Worm (Caenorhabditis elegans): ENCODE measurements around the gene arf-1.

Gene arf-1

DNA sequence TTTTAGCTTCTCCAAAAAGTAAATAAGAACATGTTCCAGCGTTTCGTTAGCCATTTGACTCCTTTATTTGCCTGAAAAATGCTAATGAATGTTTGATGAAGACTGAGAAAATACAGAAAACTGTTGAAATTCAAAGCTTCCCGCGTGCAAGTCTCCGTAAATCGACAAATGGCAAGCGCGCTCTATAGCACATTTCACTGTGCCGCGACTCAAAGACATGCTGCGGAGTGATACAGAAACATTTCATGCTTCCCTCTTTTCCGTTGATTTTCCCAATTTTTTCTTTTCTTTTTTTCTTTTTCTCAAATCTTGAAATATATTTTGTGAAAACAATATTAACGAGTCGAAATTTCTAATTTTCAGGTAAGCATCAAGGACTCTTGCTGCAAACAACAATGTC lies 35.8 kb upstream of the arf-1 start, which contains the start of the genes ska-3 and rps-12 (continued):
- peak; percentile 98 for TF ChIP-seq mes-2 (tag; optimal IDR thresholded peaks at IDR 0.05; ENCODE audit: poor library complexity, severe bottlenecking)
- peak; percentile 89 for TF ChIP-seq egl-43 (GFP tag; IDR thresholded peaks at IDR 0.05)
- TF ChIP-seq hmg-1.1 (GFP tag; IDR thresholded peaks at IDR 0.05) = peak; percentile 98
- peak; percentile 88 for TF ChIP-seq zip-2 (tag; optimal IDR thresholded peaks at IDR 0.05)
- TF ChIP-seq nhr-76 (tag; optimal IDR thresholded peaks at IDR 0.05) = peak; percentile 75
- peak; percentile 48 for TF ChIP-seq Y5F2A.4 (GFP tag; optimal IDR thresholded peaks at IDR 0.05)
- TF ChIP-seq nhr-102 (tag; optimal IDR thresholded peaks at IDR 0.05) = peak; percentile 96
- peak; percentile 100 for TF ChIP-seq dve-1 (tag; optimal IDR thresholded peaks at IDR 0.05; ENCODE audit: insufficient read depth)
- TF ChIP-seq nhr-10 (tag; optimal IDR thresholded peaks at IDR 0.05) = peak; percentile 65
- peak; percentile 94 for TF ChIP-seq spr-3 (GFP tag; optimal IDR thresholded peaks at IDR 0.05)
- no peak for TF ChIP-seq nhr-111 (GFP tag; optimal IDR thresholded peaks at IDR 0.05)
- TF ChIP-seq ztf-11 (tag; optimal IDR thresholded peaks at IDR 0.05) = peak; percentile 44
- TF ChIP-seq lin-15B (tag; optimal IDR thresholded peaks at IDR 0.05) = peak; percentile 97
- peak; percentile 99 for TF ChIP-seq nhr-6 (tag; optimal IDR thresholded peaks at IDR 0.05)
- TF ChIP-seq hlh-30 (tag; optimal IDR thresholded peaks at IDR 0.05; ENCODE audit: insufficient read depth) = peak; percentile 98
- TF ChIP-seq ceh-44 (GFP tag; IDR thresholded peaks at IDR 0.05) = no peak
- peak; percentile 90 to 97 for TF ChIP-seq mdl-1 (tag; optimal IDR thresholded peaks at IDR 0.05)
- peak; percentile 94 for TF ChIP-seq pha-4 (GFP tag; IDR thresholded peaks at IDR 0.05)
- peak; percentile 99 for TF ChIP-seq pha-4 (tag; optimal IDR thresholded peaks at IDR 0.05)
- TF ChIP-seq ztf-7 (tag; optimal IDR thresholded peaks at IDR 0.05) = peak; percentile 93
- peak; percentile 94 for TF ChIP-seq D1046.2 (GFP tag; IDR thresholded peaks at IDR 0.05)
- peak; percentile 49 to 92 for TF ChIP-seq hif-1 (tag; optimal IDR thresholded peaks at IDR 0.05)
- TF ChIP-seq nhr-25 (tag; optimal IDR thresholded peaks at IDR 0.05; ENCODE audit: borderline replicate concordance, insufficient read depth) = peak; percentile 97
- no peak for TF ChIP-seq unc-39 (tag; optimal IDR thresholded peaks at IDR 0.05)
- TF ChIP-seq sdz-12 (GFP tag; optimal IDR thresholded peaks at IDR 0.05) = peak; percentile 11
- peak; percentile 89 for TF ChIP-seq lin-29 (GFP tag; IDR thresholded peaks at IDR 0.05)
- no peak for TF ChIP-seq zip-11 (GFP tag; IDR thresholded peaks at IDR 0.05)
- no peak for TF ChIP-seq ceh-62 (tag; optimal IDR thresholded peaks at IDR 0.05)
- TF ChIP-seq madf-9 (GFP tag; conservative IDR thresholded peaks at IDR 0.05) = peak; percentile 93

DNA sequence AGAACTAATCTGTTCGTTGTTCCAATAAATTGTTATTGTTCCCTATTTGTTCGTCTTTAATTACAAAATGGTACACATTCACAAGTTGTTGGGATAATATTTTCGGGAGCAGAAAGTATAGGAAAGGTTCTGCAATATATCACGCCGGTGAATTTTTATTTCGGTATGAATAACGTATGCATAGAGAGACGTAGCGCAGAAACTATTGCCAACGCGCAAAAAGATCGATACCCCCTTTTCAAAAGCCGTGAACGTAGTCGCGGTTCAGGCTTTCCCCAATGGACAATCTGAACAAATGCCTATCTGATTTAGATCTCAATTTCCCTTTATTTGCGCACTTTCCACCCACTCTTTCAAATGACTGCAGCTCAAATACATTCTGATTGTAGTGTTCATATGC lies 34.5 kb upstream of the arf-1 start, which contains the start of gene pst-2:
TSS of gene pst-2 (plus strand) at position 293 of the 400 bp plus-strand sequence.
- TF ChIP-seq unc-130 (GFP tag; optimal IDR thresholded peaks at IDR 0.05) (peak; percentile 19), snpc-1.2 (GFP tag; IDR thresholded peaks at IDR 0.05) (peak; percentile 21; the same call in 1 of the 2 replicates), Y48G9A.11 (GFP tag; IDR thresholded peaks at IDR 0.05) (peak; percentile 69), pha-4 (GFP tag; IDR thresholded peaks at IDR 0.05) (peak; percentile 18; the same call in 1 of the 2 replicates), pha-4 (tag; optimal IDR thresholded peaks at IDR 0.05) (no peak), dmd-8 (GFP tag; IDR thresholded peaks at IDR 0.05) (0 out of 2 replicates have a peak, but pooled peaks have one; percentile 16), saeg-2 (GFP tag; IDR thresholded peaks at IDR 0.05) (no peak), F10B5.3 (tag; optimal IDR thresholded peaks at IDR 0.05) (no peak), arid-1 (GFP tag; conservative IDR thresholded peaks at IDR 0.05) (peak; percentile 31; the same call in 1 of the 2 replicates), F49E8.2 (tag; optimal IDR thresholded peaks at IDR 0.05; ENCODE audit: borderline replicate concordance) (peak; percentile 38), lin-38 (GFP tag; IDR thresholded peaks at IDR 0.05) (peak; percentile 77)

DNA sequence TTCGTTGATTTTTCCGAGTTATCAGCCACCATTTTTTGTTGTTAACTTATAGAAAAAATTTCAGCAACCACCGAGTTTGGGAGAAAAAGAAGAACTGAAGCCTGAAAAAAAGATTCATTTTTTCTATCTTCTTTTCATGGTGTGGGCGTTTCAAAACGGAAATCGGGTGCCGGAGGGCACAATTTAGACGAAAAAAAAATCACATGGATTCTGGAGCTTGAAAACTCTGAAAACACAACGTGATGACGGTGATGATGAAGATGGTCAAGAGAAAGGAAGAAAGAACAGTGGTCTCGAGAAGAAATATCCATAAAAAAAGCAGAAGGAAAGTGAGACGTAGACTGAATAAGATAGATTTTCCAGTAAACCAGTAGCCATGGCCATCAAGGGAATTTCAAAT lies 30.7 kb upstream of the arf-1 start, which contains the start of gene rcan-1:
TSS of gene rcan-1 (minus strand) at position 101 of the 400 bp plus-strand sequence.
- TF ChIP-seq gei-8 (GFP tag; optimal IDR thresholded peaks at IDR 0.05) = no peak
- no peak for TF ChIP-seq F26F4.8 (GFP tag; conservative IDR thresholded peaks at IDR 0.05)
- TF ChIP-seq mxl-2 (GFP tag; conservative IDR thresholded peaks at IDR 0.05) = no peak
- no peak for TF ChIP-seq nhr-11 (tag; optimal IDR thresholded peaks at IDR 0.05)
- TF ChIP-seq nhr-25 (tag; optimal IDR thresholded peaks at IDR 0.05; ENCODE audit: borderline replicate concordance, insufficient read depth) = no peak
- no peak for TF ChIP-seq cey-2 (tag; optimal IDR thresholded peaks at IDR 0.05; ENCODE audit: borderline replicate concordance, insufficient read depth)
- no peak for TF ChIP-seq zfp-2 (tag; optimal IDR thresholded peaks at IDR 0.05)
- no peak for TF ChIP-seq daf-16 (GFP tag; optimal IDR thresholded peaks at IDR 0.05)
- TF ChIP-seq daf-16 (tag; optimal IDR thresholded peaks at IDR 0.05) = no peak
- no peak for TF ChIP-seq lin-1 (GFP tag; IDR thresholded peaks at IDR 0.05)
- no peak for TF ChIP-seq daf-8 (GFP tag; IDR thresholded peaks at IDR 0.05)
- no peak for TF ChIP-seq ceh-20 (GFP tag; IDR thresholded peaks at IDR 0.05)
- TF ChIP-seq ceh-28 (tag; optimal IDR thresholded peaks at IDR 0.05) = no peak

Measured in whole organism, L4 larva.